Fruit fly (Drosophila melanogaster): ENCODE measurements around the gene Gss2.

Gss2 gene

DNA sequence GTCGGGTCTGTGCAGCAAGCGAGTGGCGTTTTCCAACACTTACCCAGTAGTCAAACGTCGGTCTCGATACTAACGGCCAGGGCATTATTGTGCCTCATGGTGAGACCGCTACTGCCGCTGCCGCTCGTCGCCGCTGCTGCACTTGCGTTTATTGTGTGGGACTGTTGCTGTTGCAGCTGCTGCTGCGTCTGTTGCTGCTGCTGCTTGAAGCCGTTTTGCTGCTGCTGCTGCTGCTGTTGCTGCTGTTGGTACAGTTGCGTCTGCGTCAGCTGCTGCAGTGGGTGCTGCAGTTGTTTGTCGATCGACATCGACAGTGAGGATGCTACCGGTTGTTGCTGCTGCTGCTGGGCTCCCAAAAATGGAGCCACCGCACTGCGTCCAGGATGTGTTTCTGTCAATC, 41.2 kb downstream of the Gss2 start:
- TF ChIP-seq CG14441 (GFP tag; IDR thresholded peaks at IDR 0.05) (no peak), CG7987 (GFP tag; optimal IDR thresholded peaks at IDR 0.05) (no peak), ken (GFP tag; IDR thresholded peaks at IDR 0.05) (no peak), Hmr (GFP tag; optimal IDR thresholded peaks at IDR 0.05) (no peak)
